Worm (Caenorhabditis elegans) whole organism, L3 larva: ENCODE measurements around the gene DH11.2.

Source experiments
- R02D3.7 ChIP-seq: fragments of 150-350 bp; optimal IDR thresholded peaks from 2 replicates; lab custom pipeline; 2014; ENCODE audit warnings: missing biosample characterization, missing genetic modification characterization
- aly-2 ChIP-seq: fragments of 150-350 bp; optimal IDR thresholded peaks from 2 replicates; lab custom pipeline; 2014; ENCODE audit warnings: missing biosample characterization, missing genetic modification characterization
- ama-1 ChIP-seq: fragments of 150-350 bp; optimal IDR thresholded peaks from 2 replicates; lab custom pipeline; 2018
- ceh-16 ChIP-seq: sonication (generic microtip); optimal IDR thresholded peaks from 2 replicates; lab custom pipeline; 2017; ENCODE audit warnings: missing biosample characterization, missing genetic modification characterization
- ceh-28 ChIP-seq: fragments of 150-350 bp; optimal IDR thresholded peaks from 2 replicates; lab custom pipeline; 2014; ENCODE audit warnings: missing biosample characterization, missing genetic modification reagents, missing genetic modification characterization
- ceh-82 ChIP-seq: fragments of 150-350 bp; optimal IDR thresholded peaks from 2 replicates; lab custom pipeline; 2014; ENCODE audit warnings: missing biosample characterization, missing genetic modification characterization
- ceh-9 ChIP-seq: sonication (generic microtip); optimal IDR thresholded peaks from 2 replicates; lab custom pipeline; 2018; ENCODE audit warnings: missing biosample characterization, missing genetic modification characterization
- daf-12 ChIP-seq: fragments of 150-350 bp; optimal IDR thresholded peaks from 2 replicates; lab custom pipeline; 2014; ENCODE audit warnings: missing biosample characterization, missing genetic modification reagents, missing genetic modification characterization
- egl-27 ChIP-seq: sonication (generic microtip); optimal IDR thresholded peaks from 4 replicates; lab custom pipeline; 2017; ENCODE audit warnings: missing biosample characterization, missing genetic modification reagents, missing genetic modification characterization
- egl-5 ChIP-seq: fragments of 150-350 bp; optimal IDR thresholded peaks from 2 replicates; lab custom pipeline; 2017; ENCODE audit warnings: missing biosample characterization, missing genetic modification reagents, missing genetic modification characterization, inconsistent platforms
- elt-2 ChIP-seq: sonication (generic microtip); optimal IDR thresholded peaks from 2 replicates; lab custom pipeline; 2016; ENCODE audit warnings: missing genetic modification reagents, mild to moderate bottlenecking, missing genetic modification characterization, missing compliant biosample characterization
- elt-3 ChIP-seq, 3 experiments: fragments of 150-350 bp in 1 of 3; sonication (generic microtip) in 2 of 3; optimal IDR thresholded peaks; 2 replicates in 2 of 3; 4 replicates in 1 of 3; lab custom pipeline; 2014 to 2017; ENCODE audit warnings: missing biosample characterization in 3 of 3, missing genetic modification characterization in 3 of 3
- eor-1 ChIP-seq, 2 experiments: fragments of 150-350 bp; optimal IDR thresholded peaks; 2 replicates each; lab custom pipeline; 2014 to 2018; ENCODE audit warnings: missing biosample characterization in 2 of 2, missing genetic modification characterization in 2 of 2
- fkh-10 ChIP-seq: sonication (generic microtip); optimal IDR thresholded peaks from 2 replicates; lab custom pipeline; 2017; ENCODE audit warnings: missing biosample characterization, missing genetic modification reagents, missing genetic modification characterization
- fkh-2 ChIP-seq: fragments of 150-350 bp; optimal IDR thresholded peaks from 2 replicates; lab custom pipeline; 2014; ENCODE audit warnings: missing biosample characterization, missing genetic modification reagents, missing genetic modification characterization
- hmg-11 ChIP-seq: sonication (generic microtip); optimal IDR thresholded peaks from 2 replicates; lab custom pipeline; 2016; ENCODE audit warnings: missing genetic modification characterization, missing compliant biosample characterization
- jun-1 ChIP-seq: fragments of 150-350 bp; optimal IDR thresholded peaks from 2 replicates; lab custom pipeline; 2014; ENCODE audit warnings: missing biosample characterization, missing genetic modification reagents, missing genetic modification characterization
- lin-15B ChIP-seq: fragments of 150-350 bp; optimal IDR thresholded peaks from 2 replicates; lab custom pipeline; 2014; ENCODE audit warnings: missing biosample characterization, missing genetic modification characterization
- lin-39 ChIP-seq: fragments of 150-350 bp; optimal IDR thresholded peaks from 2 replicates; lab custom pipeline; 2018; ENCODE audit warnings: missing biosample characterization, missing genetic modification reagents, missing genetic modification characterization
- lsy-12 ChIP-seq: sonication (generic microtip); optimal IDR thresholded peaks from 2 replicates; lab custom pipeline; 2016; ENCODE audit warnings: mild to moderate bottlenecking, missing genetic modification characterization, missing compliant biosample characterization
- mdl-1 ChIP-seq: fragments of 150-350 bp; optimal IDR thresholded peaks from 2 replicates; lab custom pipeline; 2014; ENCODE audit warnings: missing biosample characterization, missing genetic modification characterization
- mml-1 ChIP-seq: fragments of 150-350 bp; sonication (generic microtip); optimal IDR thresholded peaks from 3 replicates; lab custom pipeline; 2014; ENCODE audit warnings: missing biosample characterization, missing genetic modification characterization
- nhr-11 ChIP-seq: fragments of 150-350 bp; optimal IDR thresholded peaks from 2 replicates; lab custom pipeline; 2014; ENCODE audit warnings: missing biosample characterization, missing genetic modification characterization
- nhr-12 ChIP-seq: fragments of 150-350 bp; optimal IDR thresholded peaks from 2 replicates; lab custom pipeline; 2014; ENCODE audit warnings: missing biosample characterization, missing genetic modification characterization
- nhr-23 ChIP-seq: fragments of 150-350 bp; optimal IDR thresholded peaks from 2 replicates; lab custom pipeline; 2014; ENCODE audit warnings: missing biosample characterization, missing genetic modification reagents, missing genetic modification characterization
- nhr-237 ChIP-seq: fragments of 150-350 bp; optimal IDR thresholded peaks from 2 replicates; lab custom pipeline; 2014; ENCODE audit warnings: missing biosample characterization, missing genetic modification characterization
- nhr-25 ChIP-seq: sonication (generic microtip); optimal IDR thresholded peaks from 2 replicates; lab custom pipeline; 2017; ENCODE audit warnings: missing biosample characterization, missing genetic modification characterization
- nhr-43 ChIP-seq: sonication (generic microtip); optimal IDR thresholded peaks from 2 replicates; lab custom pipeline; 2016; ENCODE audit warnings: mild to moderate bottlenecking, missing genetic modification characterization, missing compliant biosample characterization; ENCODE audit not compliant: poor library complexity, severe bottlenecking
- nhr-67 ChIP-seq: fragments of 150-350 bp; optimal IDR thresholded peaks from 2 replicates; lab custom pipeline; 2014; ENCODE audit warnings: missing biosample characterization, missing genetic modification characterization
- nhr-76 ChIP-seq: fragments of 150-350 bp; sonication (generic microtip); optimal IDR thresholded peaks from 5 replicates; lab custom pipeline; 2014; ENCODE audit warnings: missing biosample characterization, missing genetic modification characterization
- nhr-77 ChIP-seq: fragments of 150-350 bp; optimal IDR thresholded peaks from 2 replicates; lab custom pipeline; 2014; ENCODE audit warnings: missing biosample characterization, missing genetic modification characterization
- pha-4 ChIP-seq: fragments of 150-350 bp; optimal IDR thresholded peaks from 2 replicates; lab custom pipeline; 2014; ENCODE audit warnings: missing biosample characterization, missing genetic modification reagents, missing genetic modification characterization
- pqm-1 ChIP-seq: fragments of 150-350 bp; optimal IDR thresholded peaks from 2 replicates; lab custom pipeline; 2017; ENCODE audit warnings: missing biosample characterization, missing genetic modification characterization, inconsistent platforms
- skn-1 ChIP-seq: fragments of 150-350 bp; optimal IDR thresholded peaks from 2 replicates; lab custom pipeline; 2014; ENCODE audit warnings: missing biosample characterization, missing genetic modification characterization
- snpc-4 ChIP-seq: fragments of 150-350 bp; optimal IDR thresholded peaks from 2 replicates; lab custom pipeline; 2014; ENCODE audit warnings: missing biosample characterization, missing genetic modification characterization
- tbx-2 ChIP-seq: sonication (generic microtip); optimal IDR thresholded peaks from 2 replicates; lab custom pipeline; 2016; ENCODE audit warnings: mild to moderate bottlenecking, missing genetic modification characterization, missing compliant biosample characterization
- unc-62 ChIP-seq: fragments of 150-350 bp; sonication (generic microtip); optimal IDR thresholded peaks from 4 replicates; lab custom pipeline; 2014; ENCODE audit warnings: missing biosample characterization, missing genetic modification reagents, missing genetic modification characterization
- zag-1 ChIP-seq: fragments of 150-350 bp; optimal IDR thresholded peaks from 2 replicates; lab custom pipeline; 2014; ENCODE audit warnings: missing biosample characterization, missing genetic modification characterization
- ztf-11 ChIP-seq: fragments of 150-350 bp; optimal IDR thresholded peaks from 2 replicates; lab custom pipeline; 2014; ENCODE audit warnings: missing biosample characterization, missing genetic modification characterization
- ztf-4 ChIP-seq: fragments of 150-350 bp; optimal IDR thresholded peaks from 2 replicates; lab custom pipeline; 2014; ENCODE audit warnings: missing biosample characterization, missing genetic modification characterization

DH11.2 gene

DNA sequence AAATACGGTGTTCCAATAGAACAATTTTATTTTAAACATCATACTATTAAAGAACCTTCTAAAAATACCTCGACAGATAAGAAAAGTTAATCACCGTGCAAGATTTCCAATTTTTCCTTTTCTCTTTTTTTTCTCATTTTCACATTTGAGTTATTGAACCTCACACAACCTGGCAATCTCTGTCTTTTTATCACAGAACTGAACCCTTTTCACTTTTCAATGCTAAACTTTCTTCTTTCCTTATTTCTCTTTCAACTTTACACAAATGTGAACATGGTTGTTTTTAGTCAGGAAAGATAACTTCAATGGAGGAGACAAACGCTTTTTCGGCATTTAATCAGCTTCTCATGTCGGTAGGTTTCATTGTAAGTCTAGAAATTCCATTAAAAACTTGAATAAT, 40.2 kb downstream of the DH11.2 start, which contains the start of gene T05H10.4:
Gene T05H10.4, plus strand, starts transcription at position 301 of the 400 bp plus-strand sequence.
- TF ChIP-seq unc-62 (GFP tag; lab: Kevin White, UChicago) (no peak), ceh-16 (no peak), ztf-4 (tag; lab: Kevin White, UChicago) (no peak), egl-27 (tag; lab: Kevin White, UChicago) (no peak), nhr-23 (tag; lab: Kevin White, UChicago) (no peak), pha-4 (tag; lab: Kevin White, UChicago) (no peak), aly-2 (tag; lab: Kevin White, UChicago) (no peak), ceh-9 (tag; lab: Kevin White, UChicago) (no peak), nhr-76 (tag; lab: Kevin White, UChicago) (no peak), elt-3 (tag; optimal IDR thresholded peaks at IDR 0.05; lab: Kevin White, UChicago) (no peak), lin-15B (no peak), nhr-12 (tag; lab: Kevin White, UChicago) (no peak), pqm-1 (tag; lab: Kevin White, UChicago) (no peak)

DNA sequence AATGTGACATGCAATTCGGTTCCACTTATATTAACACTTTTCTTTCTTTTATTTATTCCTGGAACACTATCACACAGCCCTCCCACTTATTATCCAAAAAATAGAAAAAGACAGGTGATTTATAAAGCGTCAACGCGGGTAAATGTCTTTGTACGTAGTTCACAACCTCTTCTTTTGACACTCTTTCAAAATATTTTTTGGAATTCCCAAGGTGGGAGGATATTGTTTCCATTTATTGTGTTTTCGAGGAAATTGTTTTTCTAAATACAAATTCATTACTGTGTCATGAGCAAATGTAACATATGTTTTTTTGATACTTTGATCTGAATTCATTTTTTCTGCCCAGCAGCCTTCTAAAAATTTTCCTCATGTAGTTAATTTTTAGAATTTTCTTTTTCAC, 45.3 kb downstream of the DH11.2 start:
- no peak for TF ChIP-seq pqm-1 (tag; lab: Kevin White, UChicago)
- TF ChIP-seq elt-2, result no peak
- TF ChIP-seq hmg-11, result no peak
- TF ChIP-seq ceh-16, result no peak
- no peak for TF ChIP-seq fkh-2
- TF ChIP-seq ztf-4 (tag; lab: Kevin White, UChicago), result no peak
- no peak for TF ChIP-seq jun-1 (tag; lab: Kevin White, UChicago)
- TF ChIP-seq unc-62 (GFP tag; lab: Kevin White, UChicago), result no peak

DNA sequence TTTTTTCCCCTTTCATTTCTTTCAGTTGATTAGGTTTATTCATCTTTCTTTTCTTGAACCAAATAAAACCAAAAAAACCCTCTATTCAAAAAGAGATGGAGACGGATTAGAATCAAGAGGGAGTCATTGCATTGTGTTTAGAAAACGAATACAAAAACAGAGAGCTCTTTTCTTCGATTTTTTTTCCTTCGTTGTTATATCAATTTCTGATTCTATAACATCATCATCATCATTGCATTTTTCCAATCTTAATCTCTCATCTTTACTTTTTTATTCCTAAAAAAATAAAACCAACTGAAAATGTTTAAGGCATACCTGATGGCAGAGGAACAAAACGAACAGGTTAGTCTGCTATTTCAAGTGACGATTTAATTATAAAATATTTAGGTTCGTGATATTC, 46.2 kb downstream of the DH11.2 start, which contains the start of gene T05H10.8:
Gene T05H10.8, plus strand, starts transcription at position 301 of the 400 bp plus-strand sequence.
- no peak for TF ChIP-seq snpc-4 (tag; lab: Kevin White, UChicago)
- no peak for TF ChIP-seq fkh-10
- TF ChIP-seq egl-5 (tag; lab: Kevin White, UChicago), result no peak
- TF ChIP-seq nhr-25 (tag; lab: Kevin White, UChicago), result no peak
- TF ChIP-seq nhr-43 (tag; lab: Kevin White, UChicago), result no peak
- TF ChIP-seq nhr-12 (tag; lab: Kevin White, UChicago), result no peak
- TF ChIP-seq aly-2 (tag; lab: Kevin White, UChicago), result no peak
- no peak for TF ChIP-seq lin-15B
- TF ChIP-seq daf-12, result no peak
- no peak for TF ChIP-seq ceh-9 (tag; lab: Kevin White, UChicago)
- no peak for TF ChIP-seq eor-1 (tag; optimal IDR thresholded peaks at IDR 0.05; lab: Kevin White, UChicago)
- TF ChIP-seq hmg-11, result no peak
- TF ChIP-seq skn-1 (tag; lab: Kevin White, UChicago), result no peak
- TF ChIP-seq ztf-4 (tag; lab: Kevin White, UChicago), result no peak
- TF ChIP-seq fkh-2, result no peak
- TF ChIP-seq mdl-1, result no peak
- TF ChIP-seq lsy-12 (tag; lab: Kevin White, UChicago), result no peak

DNA sequence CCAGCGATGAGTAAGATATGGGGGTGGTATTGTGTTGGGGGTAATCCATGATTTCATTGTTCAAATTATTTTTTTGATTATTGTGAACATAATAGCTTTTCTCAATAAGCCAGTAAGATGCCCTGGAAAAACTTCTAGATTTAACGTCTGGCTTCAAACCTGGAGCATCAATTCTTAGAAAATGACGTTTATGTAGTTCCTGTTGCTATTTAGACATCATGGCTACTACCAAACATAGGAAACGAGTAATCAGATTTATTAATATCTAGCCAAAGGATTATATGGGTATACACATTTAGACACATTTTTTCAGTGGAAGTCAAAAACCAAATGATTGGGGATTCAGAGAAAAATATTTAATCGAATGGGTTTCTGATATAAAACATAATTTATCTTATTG, 46.9 kb downstream of the DH11.2 start:
- TF ChIP-seq mml-1 (tag; lab: Kevin White, UChicago), result no peak
- peak; percentile 81 for TF ChIP-seq nhr-11 (tag; lab: Kevin White, UChicago)

DNA sequence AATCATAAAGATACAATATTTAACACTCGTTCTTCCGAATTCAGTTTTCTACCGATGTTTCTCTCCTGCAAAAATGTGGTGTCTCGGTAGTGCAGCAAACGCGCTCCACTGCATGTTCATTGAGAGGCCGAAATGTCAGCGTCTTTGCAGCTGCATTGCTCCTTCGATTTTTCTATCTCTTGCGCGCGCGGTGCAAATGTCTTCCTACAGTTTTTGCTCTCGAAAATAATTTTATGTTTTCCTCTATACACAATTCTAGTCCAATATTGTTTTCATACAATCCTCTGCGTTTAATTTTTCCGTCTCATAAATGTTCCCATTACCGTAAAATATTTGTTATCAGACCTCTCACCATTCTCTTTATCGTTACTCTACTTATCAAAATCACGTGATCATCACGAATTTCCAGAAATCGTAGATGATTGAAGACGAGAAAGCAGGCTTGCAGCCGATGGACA, 49.7 kb downstream of the DH11.2 start, which contains the start of gene ufd-2:
Gene ufd-2, plus strand, starts transcription at position 408 of the 458 bp plus-strand sequence.
- TF ChIP-seq ama-1, result no peak
- TF ChIP-seq pha-4 (tag; lab: Kevin White, UChicago), result peak; percentile 82
- TF ChIP-seq ceh-9 (tag; lab: Kevin White, UChicago), result no peak
- no peak for TF ChIP-seq ztf-11 (tag; lab: Kevin White, UChicago)
- no peak for TF ChIP-seq eor-1 (tag; optimal IDR thresholded peaks at IDR 0.05; lab: Kevin White, UChicago)
- no peak for TF ChIP-seq unc-62 (GFP tag; lab: Kevin White, UChicago)
- TF ChIP-seq lsy-12 (tag; lab: Kevin White, UChicago), result peak; percentile 23
- TF ChIP-seq daf-12, result no peak
- peak; percentile 39 for TF ChIP-seq pqm-1 (tag; lab: Kevin White, UChicago)
- TF ChIP-seq mdl-1, result no peak
- TF ChIP-seq egl-5 (tag; lab: Kevin White, UChicago), result peak; percentile 9
- TF ChIP-seq ceh-28 (tag; lab: Kevin White, UChicago), result no peak
- TF ChIP-seq mml-1 (tag; lab: Kevin White, UChicago), result no peak
- TF ChIP-seq nhr-12 (tag; lab: Kevin White, UChicago), result no peak
- no peak for TF ChIP-seq nhr-77 (tag; lab: Kevin White, UChicago)
- peak; percentile 68 for TF ChIP-seq snpc-4 (tag; lab: Kevin White, UChicago)
- TF ChIP-seq lin-15B, result peak; percentile 96
- no peak for TF ChIP-seq fkh-2
- peak; percentile 22 for TF ChIP-seq hmg-11
- no peak for TF ChIP-seq zag-1 (tag; lab: Kevin White, UChicago)
- TF ChIP-seq lin-39 (tag; lab: Kevin White, UChicago), result peak; percentile 83
- no peak for TF ChIP-seq nhr-237 (tag; lab: Kevin White, UChicago)
- no peak for TF ChIP-seq nhr-11 (tag; lab: Kevin White, UChicago)
- TF ChIP-seq nhr-67 (tag; lab: Kevin White, UChicago), result no peak
- TF ChIP-seq skn-1 (tag; lab: Kevin White, UChicago), result peak; percentile 77
- TF ChIP-seq nhr-43 (tag; lab: Kevin White, UChicago), result peak; percentile 36
- TF ChIP-seq R02D3.7 (tag; lab: Kevin White, UChicago), result peak; percentile 42
- no peak for TF ChIP-seq ceh-82 (tag; lab: Kevin White, UChicago)
- TF ChIP-seq ztf-4 (tag; lab: Kevin White, UChicago), result no peak
- peak; percentile 80 for TF ChIP-seq nhr-25 (tag; lab: Kevin White, UChicago)
- TF ChIP-seq tbx-2 (tag; lab: Kevin White, UChicago), result no peak
- TF ChIP-seq elt-3 (tag; optimal IDR thresholded peaks at IDR 0.05; lab: Kevin White, UChicago), result no peak
- no peak for TF ChIP-seq nhr-76 (tag; lab: Kevin White, UChicago)
